Fruit fly (Drosophila melanogaster) Kc167 (cell line): ENCODE data around the gene CG13022.
"Not testable (repeated sequence)": the region's sequence is repeated elsewhere in the genome, so short reads cannot be mapped to it uniquely, and the experiment has no call there.

Source experiments
- Myc ChIP-seq: fragments of >200 bp; optimal IDR thresholded peaks from 2 replicates; lab custom pipeline; 2017; ENCODE audit warnings: missing external identifiers
- Sin3A ChIP-seq: fragments of >200 bp; optimal IDR thresholded peaks from 2 replicates; lab custom pipeline; 2018; ENCODE audit warnings: missing external identifiers
- h ChIP-seq: fragments of >200 bp; optimal IDR thresholded peaks from 3 replicates; lab custom pipeline; 2018; ENCODE audit warnings: missing external identifiers
- insv ChIP-seq: fragments of >200 bp; optimal IDR thresholded peaks from 3 replicates; lab custom pipeline; 2018; ENCODE audit warnings: missing external identifiers
- psq ChIP-seq: fragments of >200 bp; optimal IDR thresholded peaks from 2 replicates; lab custom pipeline; 2017; ENCODE audit warnings: missing external identifiers
- ttk ChIP-seq: sonication (Bioruptor generic); optimal IDR thresholded peaks from 2 replicates; lab custom pipeline; 2017; ENCODE audit warnings: missing external identifiers

The CG13022 gene

DNA sequence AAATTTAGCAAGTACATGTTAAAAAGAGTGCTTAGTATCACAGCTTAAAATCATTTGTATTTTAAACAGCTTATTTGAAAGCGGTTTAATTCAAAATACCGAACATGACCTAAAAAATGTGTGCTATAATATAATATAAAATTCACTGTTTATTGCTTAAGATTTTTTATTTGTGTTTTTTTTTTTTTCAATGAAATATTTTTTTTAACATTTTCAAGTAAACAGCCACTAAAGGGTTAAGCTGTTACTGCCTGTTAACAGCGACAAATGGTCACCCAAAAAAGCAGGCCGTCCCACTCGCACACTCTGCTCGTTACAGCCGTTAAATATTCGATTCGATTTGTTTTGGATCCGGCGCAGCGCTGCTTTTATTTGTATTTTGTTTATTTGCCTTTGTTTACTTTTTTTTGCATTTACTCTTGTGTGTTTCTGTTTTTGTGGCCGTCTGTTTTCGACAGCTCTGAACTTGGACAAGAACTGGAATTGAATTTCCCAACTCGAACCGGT, 35.9 kb upstream of the CG13022 start:
- no peak for TF ChIP-seq h
- no peak for TF ChIP-seq insv (lab: Kevin White, UChicago)

DNA sequence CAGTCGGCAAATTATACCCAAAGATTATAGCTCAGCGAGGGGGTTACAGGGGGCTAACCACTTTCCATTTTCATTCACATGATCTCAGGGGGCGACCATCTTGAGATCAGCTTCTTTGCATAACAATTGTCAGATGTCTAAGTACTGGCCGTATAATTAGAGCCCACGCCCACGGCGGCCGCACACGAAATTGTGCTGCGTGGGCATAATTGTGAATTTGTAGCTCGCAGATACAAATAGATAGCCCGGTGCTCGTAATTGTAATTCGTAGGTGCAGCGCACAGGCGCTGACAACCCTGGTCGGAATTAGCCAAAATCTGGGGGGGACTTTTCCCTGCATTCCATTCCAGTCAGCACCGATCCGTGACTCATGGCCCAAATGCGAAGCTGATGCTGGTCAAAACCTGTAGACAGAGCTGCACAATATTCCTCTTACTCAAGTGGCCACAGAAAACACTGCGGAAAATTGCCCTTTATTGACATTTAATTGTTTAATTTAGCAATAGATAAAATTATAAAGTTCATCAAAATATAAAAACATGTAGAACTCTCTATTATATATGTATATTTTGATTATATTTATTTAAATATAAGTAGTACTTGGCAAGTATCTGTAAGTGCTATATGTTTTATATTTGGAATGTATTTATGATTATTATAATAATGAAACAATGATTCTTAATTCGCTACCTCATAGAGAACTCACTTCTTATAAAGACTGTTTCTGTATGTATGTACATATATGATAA, 33.0 kb upstream of the CG13022 start:
- no peak for TF ChIP-seq ttk (lab: Kevin White, UChicago)
- no peak for TF ChIP-seq Sin3A (lab: Kevin White, UChicago)
- TF ChIP-seq psq: no peak
- TF ChIP-seq h: no peak
- no peak for TF ChIP-seq Myc (lab: Kevin White, UChicago)
- TF ChIP-seq insv (lab: Kevin White, UChicago): no peak

DNA sequence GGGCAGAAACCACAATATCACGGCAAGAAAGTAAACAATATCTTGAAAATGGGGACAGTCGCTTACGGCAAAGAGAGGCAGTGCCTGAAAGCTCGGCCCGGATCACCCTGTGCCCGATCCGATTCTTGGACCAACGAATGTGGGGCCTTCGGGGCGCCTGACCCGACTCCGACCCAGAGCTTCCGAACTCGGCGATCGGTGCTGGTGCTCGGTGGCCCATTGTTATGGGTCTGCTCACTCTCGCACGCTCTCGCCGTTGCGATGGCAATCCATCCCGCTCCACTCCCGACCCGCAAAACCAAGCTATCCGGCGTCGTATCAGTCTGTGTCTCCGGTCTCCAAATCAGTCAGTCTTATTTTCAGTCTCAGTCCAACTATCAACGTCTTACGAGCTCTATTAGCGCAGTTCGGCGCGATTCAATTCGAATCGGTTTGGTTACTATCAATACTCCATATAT, 30.9 kb upstream of the CG13022 start, which contains the start of gene Exn:
TSS of gene Exn (plus strand) at position 362 of the 458 bp plus-strand sequence.
- TF ChIP-seq insv (lab: Kevin White, UChicago): no peak
- TF ChIP-seq h: no peak
- TF ChIP-seq psq: no peak
- TF ChIP-seq Myc (lab: Kevin White, UChicago): no peak
- TF ChIP-seq Sin3A (lab: Kevin White, UChicago): no peak
- no peak for TF ChIP-seq ttk (lab: Kevin White, UChicago)

DNA sequence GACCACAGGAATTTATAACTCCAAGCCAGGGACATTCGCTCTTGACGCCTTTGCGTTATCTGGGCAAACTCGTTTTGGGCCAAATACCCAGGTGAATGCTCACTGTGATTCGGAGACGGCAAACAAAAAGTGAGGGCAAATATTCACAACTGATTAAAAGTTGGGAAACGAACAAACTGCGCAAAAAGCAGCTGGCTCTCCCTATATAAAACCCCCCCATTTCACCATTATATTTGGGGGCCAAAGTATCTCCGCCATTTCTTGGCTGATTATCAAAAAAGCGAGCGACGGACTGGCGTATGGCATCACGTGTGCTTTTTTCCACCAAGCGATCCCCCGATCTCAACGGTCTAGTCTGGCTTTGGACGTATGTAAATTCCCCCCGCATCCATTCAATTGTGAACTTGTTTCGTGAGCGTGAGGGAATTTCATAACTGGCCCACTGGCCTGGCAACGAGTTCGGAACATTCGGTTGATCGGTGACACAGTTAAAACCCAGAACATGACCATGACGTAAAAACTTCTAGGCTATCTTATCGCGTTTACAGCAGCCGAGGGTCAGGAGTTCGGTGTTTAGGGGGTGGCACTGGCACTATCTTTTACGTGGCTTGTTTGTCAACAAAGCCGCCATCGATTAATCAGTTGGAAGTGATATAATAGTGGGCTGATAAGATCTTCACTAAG, 19.8 kb upstream of the CG13022 start:
- TF ChIP-seq insv (lab: Kevin White, UChicago) (no peak), Sin3A (lab: Kevin White, UChicago) (no peak), Myc (lab: Kevin White, UChicago) (no peak), psq (no peak), ttk (lab: Kevin White, UChicago) (no peak), h (no peak)

DNA sequence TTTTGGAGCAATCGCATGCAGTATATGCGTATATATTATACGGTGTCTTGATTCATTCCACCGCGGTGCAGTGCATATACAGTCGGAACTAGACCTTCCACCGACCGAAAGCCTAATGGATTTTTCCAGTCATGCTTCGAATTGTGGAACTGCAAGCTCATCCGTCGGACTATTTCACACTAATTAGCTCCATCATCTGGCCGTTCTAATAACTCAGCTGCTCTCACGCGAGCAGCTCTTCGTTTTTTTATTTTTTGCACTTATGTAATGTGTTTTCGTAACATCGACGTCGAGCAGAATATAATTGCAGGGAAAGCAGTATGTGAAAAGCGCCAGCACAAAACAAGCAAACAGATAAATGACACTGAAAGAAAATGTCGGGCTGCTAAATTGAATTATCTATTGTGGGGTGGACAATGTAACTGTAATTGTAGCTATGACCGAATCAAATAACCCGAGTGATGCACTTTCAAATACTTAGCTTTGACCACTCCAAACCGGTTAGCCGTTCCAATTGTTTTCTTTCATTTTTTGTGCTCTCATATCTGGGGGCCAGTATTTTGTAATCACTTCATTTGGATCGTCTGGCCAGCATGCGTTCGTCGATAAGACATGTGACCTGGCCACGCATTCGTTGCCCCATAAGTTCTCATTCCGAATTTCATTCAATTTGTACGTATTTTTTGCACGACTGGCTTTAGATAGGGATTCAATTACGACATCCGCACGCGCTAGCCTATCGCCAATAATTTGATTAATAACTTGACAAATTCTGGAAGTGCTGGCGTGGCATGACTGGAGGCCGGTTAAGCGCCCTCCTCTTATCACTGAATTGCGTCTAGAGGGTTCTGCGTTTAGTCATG, 19.0 kb upstream of the CG13022 start, which contains the start of gene Cpr73D:
TSS of gene Cpr73D (minus strand) at position 156 of the 863 bp plus-strand sequence.
- TF ChIP-seq h (no peak), Myc (lab: Kevin White, UChicago) (no peak), ttk (lab: Kevin White, UChicago) (no peak), psq (no peak), Sin3A (lab: Kevin White, UChicago) (no peak), insv (lab: Kevin White, UChicago) (no peak)

DNA sequence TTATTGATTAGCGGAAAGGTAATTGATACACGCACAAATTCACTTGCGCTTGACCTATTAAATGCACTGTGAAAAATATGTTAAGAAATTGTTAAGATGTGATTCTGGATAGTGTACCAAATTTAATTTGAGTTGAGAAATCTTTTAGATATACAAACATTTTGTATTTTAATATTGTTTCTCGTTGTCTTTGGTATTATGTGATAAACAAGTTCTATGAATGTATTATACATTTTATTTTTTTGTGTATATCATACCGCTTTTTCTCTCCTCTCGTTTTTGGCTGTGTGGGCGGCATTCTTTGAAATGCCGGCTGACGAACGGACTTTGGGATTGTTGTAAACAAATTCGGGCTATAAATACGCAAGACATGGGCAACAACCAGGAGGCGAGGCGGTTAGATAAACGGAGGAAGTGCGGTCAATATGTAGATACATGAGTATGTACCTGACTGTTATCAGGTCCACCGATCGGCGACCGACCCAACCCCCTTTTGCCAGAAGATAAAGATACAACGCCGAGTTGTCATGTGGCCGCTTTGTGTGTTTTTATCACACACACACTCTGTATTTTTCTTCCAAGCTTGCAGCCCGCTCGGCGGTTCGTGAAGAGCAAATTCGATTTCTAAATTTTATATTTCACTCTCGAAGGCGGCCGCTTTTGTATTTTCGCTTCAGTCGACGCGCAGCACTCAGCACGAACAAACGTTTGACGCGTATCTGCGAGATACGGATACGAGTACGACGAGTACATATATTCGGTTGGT, 18.2 kb upstream of the CG13022 start:
- TF ChIP-seq ttk (lab: Kevin White, UChicago): no peak
- no peak for TF ChIP-seq psq

DNA sequence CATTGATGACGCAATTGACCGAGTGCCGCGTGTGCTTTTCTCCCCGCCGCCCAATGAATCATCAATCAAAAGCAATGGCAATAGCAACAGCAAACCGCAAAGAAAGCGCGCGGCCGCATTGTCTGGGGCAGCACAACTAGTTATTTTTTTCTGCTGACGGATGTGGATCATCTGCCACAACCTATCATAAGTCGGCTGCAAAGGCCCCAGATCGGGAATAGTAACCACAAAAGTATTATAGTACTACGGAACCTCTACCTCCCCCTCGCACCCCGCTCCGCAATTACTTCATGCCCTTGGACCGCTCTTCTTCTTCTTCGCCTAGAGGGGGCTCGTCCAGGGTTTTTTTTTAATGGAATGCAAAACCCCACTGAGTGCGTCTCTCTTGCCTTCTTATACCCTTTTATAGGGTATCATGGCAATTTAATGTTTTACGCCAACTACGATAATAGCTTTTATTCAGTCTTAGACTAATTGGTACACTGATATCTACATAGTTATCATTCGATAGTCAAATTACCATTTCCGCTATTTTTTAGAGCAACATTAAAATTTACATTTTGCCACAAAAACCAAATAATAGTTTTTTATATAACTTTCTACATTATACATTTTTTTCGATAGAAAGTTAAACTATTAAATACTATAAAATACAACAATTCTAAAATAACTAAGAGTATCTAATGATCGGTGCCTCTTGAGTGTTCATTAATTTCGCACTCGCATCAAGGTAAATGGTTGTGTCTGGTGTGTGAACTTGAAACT, 17.4 kb upstream of the CG13022 start:
- TF ChIP-seq Myc (lab: Kevin White, UChicago) (no peak), Sin3A (lab: Kevin White, UChicago) (no peak), ttk (lab: Kevin White, UChicago) (no peak), h (no peak), psq (no peak)

DNA sequence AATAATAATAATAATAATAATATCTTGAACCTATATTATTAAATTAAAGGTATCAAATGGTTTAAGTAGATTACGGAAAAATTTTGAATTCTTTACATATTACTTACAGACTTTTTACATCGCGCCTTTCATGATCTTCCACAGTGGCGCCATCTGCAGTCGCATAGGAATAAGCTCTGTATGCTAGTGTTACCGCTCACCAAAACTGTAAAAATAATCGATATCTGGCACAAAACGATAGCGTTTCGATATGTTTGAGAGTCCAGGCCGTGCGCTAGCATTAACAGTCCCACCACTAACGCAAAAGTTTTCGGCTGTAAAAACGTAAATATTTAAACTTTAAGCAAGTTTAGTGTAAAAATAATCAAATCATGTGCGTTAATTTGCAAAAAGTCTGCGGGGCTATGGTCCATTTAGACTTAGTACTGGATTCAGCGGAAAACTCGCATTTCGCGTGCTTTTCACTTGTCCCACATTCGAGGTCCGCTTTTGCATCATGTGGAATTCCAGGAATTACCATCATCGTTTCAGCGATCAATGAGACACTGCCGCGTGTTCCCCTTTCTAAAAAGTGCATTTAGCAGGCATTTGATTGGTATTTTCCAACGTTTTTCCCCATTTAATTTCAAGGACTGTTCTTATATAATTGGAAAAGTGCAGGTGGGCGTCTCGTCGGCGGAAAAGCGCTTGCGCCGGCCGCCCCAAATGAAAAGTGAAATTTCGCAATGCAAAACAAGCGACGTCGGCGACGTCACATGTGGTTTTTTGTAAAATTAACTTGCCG, 16.7 kb upstream of the CG13022 start:
- TF ChIP-seq h: no peak
- no peak for TF ChIP-seq insv (lab: Kevin White, UChicago)
- no peak for TF ChIP-seq psq
- no peak for TF ChIP-seq Sin3A (lab: Kevin White, UChicago)
- no peak for TF ChIP-seq ttk (lab: Kevin White, UChicago)
- TF ChIP-seq Myc (lab: Kevin White, UChicago): no peak

DNA sequence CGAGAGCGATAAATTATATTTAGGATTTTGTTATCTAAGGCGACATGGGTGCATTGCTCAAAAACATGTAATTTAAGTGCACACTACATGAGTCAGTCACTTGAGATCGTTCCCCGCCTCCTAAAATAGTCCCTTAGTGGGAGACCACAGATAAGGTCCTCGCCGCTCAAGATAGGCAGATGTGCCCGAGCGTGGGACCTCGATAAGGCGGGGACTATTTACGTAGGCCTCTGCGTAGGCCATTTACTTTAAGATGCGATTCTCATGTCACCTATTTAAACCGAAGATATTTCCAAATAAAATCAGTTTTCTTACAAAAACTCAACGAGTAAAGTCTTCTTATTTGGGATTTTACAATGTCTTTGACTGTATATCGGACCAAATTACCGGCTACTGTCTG, 15.8 kb upstream of the CG13022 start, which contains the start of gene Ogdh:
TSS of gene Ogdh (plus strand) at position 301 of the 400 bp plus-strand sequence.
- not testable (repeated sequence) for TF ChIP-seq Sin3A, ttk, Myc (lab: Kevin White, UChicago)

DNA sequence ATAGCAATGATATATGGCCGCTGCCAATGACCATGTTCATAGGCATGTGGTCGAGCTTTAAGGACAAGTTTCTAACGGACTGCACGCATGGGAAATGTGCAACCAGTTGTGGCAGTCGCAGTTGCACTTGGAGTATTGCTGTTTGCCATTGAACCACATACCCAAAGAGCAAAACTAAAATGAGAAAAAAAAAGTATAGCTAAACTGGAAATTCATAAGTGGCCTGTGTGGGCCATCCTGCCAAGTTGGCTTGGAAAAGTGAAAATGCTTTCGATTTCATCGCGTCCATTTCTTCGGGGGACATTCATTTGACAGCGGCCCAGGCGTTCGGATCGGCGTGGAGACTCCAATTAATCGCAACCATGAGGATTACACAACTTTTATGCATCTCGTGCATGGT, 5.3 kb upstream of the CG13022 start, which contains the start of gene Obp73a:
TSS of gene Obp73a (plus strand) at position 301 of the 400 bp plus-strand sequence.
- TF ChIP-seq insv (lab: Kevin White, UChicago) (no peak), Sin3A (lab: Kevin White, UChicago) (no peak)
